Fruit fly (Drosophila melanogaster) whole organism, prepupa: ENCODE results near the gene Grip128.
A peak's percentile ranks its signal among the peaks of the same experiment; 100 is the strongest.

Experiments
- CG10669 ChIP-seq: fragments of 200-800 bp; sonication (Bioruptor generic); optimal IDR thresholded peaks from 3 replicates; lab custom pipeline; 2018; ENCODE audit warnings: missing biosample characterization, mild to moderate bottlenecking, missing genetic modification characterization, moderate library complexity
- CG11294 ChIP-seq: fragments of 200-800 bp; sonication (Bioruptor generic); IDR thresholded peaks from 2 replicates; pipeline ENCODE4 v1.3.6; 2022; ENCODE audit warnings: missing biosample characterization, missing genetic modification characterization
- CG15336 ChIP-seq: fragments of 200-800 bp; sonication (Bioruptor generic); IDR thresholded peaks from 2 replicates; pipeline ENCODE4 v1.3.6; 2022; ENCODE audit warnings: missing biosample characterization, missing genetic modification characterization
- CG1621 ChIP-seq: fragments of 200-800 bp; sonication (Bioruptor generic); optimal IDR thresholded peaks from 3 replicates; lab custom pipeline; 2018; ENCODE audit warnings: missing biosample characterization, mild to moderate bottlenecking, missing genetic modification characterization
- CG3032 ChIP-seq: fragments of 200-800 bp; optimal IDR thresholded peaks from 2 replicates; lab custom pipeline; 2019; ENCODE audit warnings: missing biosample characterization, mild to moderate bottlenecking, missing genetic modification characterization, moderate library complexity
- CG31627 ChIP-seq: fragments of 200-800 bp; sonication (Bioruptor generic); optimal IDR thresholded peaks from 3 replicates; lab custom pipeline; 2016; ENCODE audit warnings: missing biosample characterization, missing genetic modification characterization
- CG3919 ChIP-seq: fragments of 200-800 bp; sonication (Bioruptor generic); optimal IDR thresholded peaks from 3 replicates; lab custom pipeline; 2016; ENCODE audit warnings: missing biosample characterization, missing genetic modification characterization
- CG4318 ChIP-seq: fragments of 200-800 bp; sonication (Bioruptor generic); optimal IDR thresholded peaks from 3 replicates; lab custom pipeline; 2017; ENCODE audit warnings: missing biosample characterization, mild to moderate bottlenecking, missing genetic modification characterization
- CG6163 ChIP-seq: fragments of 200-800 bp; sonication (Bioruptor generic); IDR thresholded peaks from 3 replicates; pipeline ENCODE4 v1.3.6; 2022; ENCODE audit warnings: missing biosample characterization, missing genetic modification characterization
- CG6276 ChIP-seq: fragments of 200-800 bp; sonication (Bioruptor generic); optimal IDR thresholded peaks from 2 replicates; lab custom pipeline; 2017; ENCODE audit warnings: missing biosample characterization, mild to moderate bottlenecking, missing genetic modification characterization
- CG6808 ChIP-seq: fragments of 200-800 bp; sonication (Bioruptor generic); optimal IDR thresholded peaks from 3 replicates; lab custom pipeline; 2017; ENCODE audit warnings: missing biosample characterization, missing genetic modification characterization, mild to moderate bottlenecking, moderate library complexity, missing genetic modification reagents
- CG8319 ChIP-seq: fragments of 200-800 bp; sonication (Bioruptor generic); optimal IDR thresholded peaks from 3 replicates; lab custom pipeline; 2016; ENCODE audit warnings: missing biosample characterization, missing genetic modification characterization
- CG9139 ChIP-seq: fragments of 200-800 bp; sonication (Bioruptor generic); optimal IDR thresholded peaks from 3 replicates; lab custom pipeline; 2017; ENCODE audit warnings: missing biosample characterization, mild to moderate bottlenecking, missing genetic modification characterization
- Eip75B ChIP-seq: fragments of 200-800 bp; sonication (Bioruptor generic); optimal IDR thresholded peaks from 3 replicates; lab custom pipeline; 2016; ENCODE audit warnings: missing biosample characterization, missing genetic modification characterization
- Eip78C ChIP-seq: fragments of 200-800 bp; sonication (Bioruptor generic); peaks from one replicate; lab custom pipeline; 2016; ENCODE audit warnings: missing biosample characterization, missing genetic modification characterization
- Eip93F ChIP-seq: fragments of 200-800 bp; sonication (Bioruptor generic); optimal IDR thresholded peaks from 2 replicates; lab custom pipeline; 2016; ENCODE audit warnings: missing biosample characterization, mild to moderate bottlenecking, missing genetic modification characterization
- Ets21C ChIP-seq: fragments of 200-800 bp; sonication (Bioruptor generic); optimal IDR thresholded peaks from 3 replicates; lab custom pipeline; 2016; ENCODE audit warnings: missing biosample characterization, missing genetic modification characterization
- Hr38 ChIP-seq: sonication (Bioruptor generic); optimal IDR thresholded peaks from 2 replicates; lab custom pipeline; 2016; ENCODE audit warnings: missing biosample characterization, missing genetic modification characterization
- Hr4 ChIP-seq: fragments of 200-800 bp; sonication (Bioruptor generic); optimal IDR thresholded peaks from 3 replicates; lab custom pipeline; 2016; ENCODE audit warnings: missing biosample characterization, missing genetic modification characterization
- Lpt ChIP-seq: fragments of 200-800 bp; sonication (Bioruptor generic); optimal IDR thresholded peaks from 3 replicates; lab custom pipeline; 2016; ENCODE audit warnings: missing biosample characterization, missing genetic modification characterization
- Met ChIP-seq: fragments of 200-800 bp; sonication (Bioruptor generic); optimal IDR thresholded peaks from 3 replicates; lab custom pipeline; 2016; ENCODE audit warnings: missing biosample characterization, missing genetic modification characterization
- Sox102F ChIP-seq: fragments of 200-800 bp; sonication (Bioruptor generic); optimal IDR thresholded peaks from 2 replicates; lab custom pipeline; 2016; ENCODE audit warnings: missing biosample characterization, mild to moderate bottlenecking, missing genetic modification characterization
- Sox14 ChIP-seq: fragments of 200-800 bp; sonication (Bioruptor generic); optimal IDR thresholded peaks from 3 replicates; lab custom pipeline; 2016; ENCODE audit warnings: missing biosample characterization, missing genetic modification characterization
- Sox15 ChIP-seq: fragments of 200-800 bp; sonication (Bioruptor generic); optimal IDR thresholded peaks from 3 replicates; lab custom pipeline; 2016; ENCODE audit warnings: missing biosample characterization, missing genetic modification characterization
- cyc ChIP-seq: fragments of 200-800 bp; sonication (Bioruptor generic); optimal IDR thresholded peaks from 3 replicates; lab custom pipeline; 2016; ENCODE audit warnings: missing biosample characterization, missing genetic modification characterization
- dsx ChIP-seq: fragments of 200-800 bp; optimal IDR thresholded peaks from 3 replicates; lab custom pipeline; 2019; ENCODE audit warnings: missing biosample characterization, mild to moderate bottlenecking, missing genetic modification characterization, moderate library complexity; ENCODE audit not compliant: poor library complexity, severe bottlenecking
- fd59A ChIP-seq: fragments of 200-800 bp; sonication (Bioruptor generic); optimal IDR thresholded peaks from 2 replicates; lab custom pipeline; 2017; ENCODE audit warnings: missing biosample characterization, mild to moderate bottlenecking, missing genetic modification characterization, missing genetic modification reagents
- fd85E ChIP-seq: fragments of 200-800 bp; sonication (Bioruptor generic); optimal IDR thresholded peaks from 3 replicates; lab custom pipeline; 2016; ENCODE audit warnings: missing biosample characterization, missing genetic modification characterization
- fkh ChIP-seq: fragments of 200-800 bp; sonication (Bioruptor generic); optimal IDR thresholded peaks from 3 replicates; lab custom pipeline; 2017; ENCODE audit warnings: missing biosample characterization, mild to moderate bottlenecking, missing genetic modification characterization, moderate library complexity
- salr ChIP-seq, 2 experiments: fragments of 200-800 bp; sonication (Bioruptor generic); optimal IDR thresholded peaks; 3 replicates each; lab custom pipeline; 2016 to 2018; ENCODE audit warnings: missing biosample characterization in 2 of 2, missing genetic modification characterization in 2 of 2, mild to moderate bottlenecking in 1 of 2
- svp ChIP-seq: fragments of 200-800 bp; sonication (Bioruptor generic); peaks from one replicate; lab custom pipeline; 2016; ENCODE audit warnings: missing biosample characterization, missing genetic modification characterization

Grip128 gene

dm6 chrX:15448809-15449208 is 23.1 kb downstream of the Grip128 start (continued):
- TF ChIP-seq fd85E (GFP tag; lab: Kevin White, UChicago) (no peak), Sox15 (GFP tag; lab: Kevin White, UChicago) (peak; percentile 3), salr (GFP tag; optimal IDR thresholded peaks at IDR 0.05; lab: Kevin White, UChicago) (no peak), Eip78C (peak; percentile 30), svp (peak; percentile 50), fkh (GFP tag; lab: Kevin White, UChicago) (no peak), Eip93F (no peak), fd59A (no peak), dsx (no peak), cyc (GFP tag; lab: Kevin White, UChicago) (peak; percentile 2), CG31627 (no peak), Hr4 (GFP tag; lab: Kevin White, UChicago) (peak; percentile 19), Sox14 (GFP tag; lab: Kevin White, UChicago) (no peak), Ets21C (GFP tag; lab: Kevin White, UChicago) (no peak), CG3032 (no peak), Met (GFP tag; lab: Kevin White, UChicago) (no peak), Sox102F (no peak), CG6808 (no peak)

dm6 chrX:15448136-15448535 is 23.8 kb downstream of the Grip128 start:
- TF ChIP-seq CG15336 (GFP tag; lab: Robert Waterston, UW) (no peak), svp (peak; percentile 92), cyc (GFP tag; lab: Kevin White, UChicago) (no peak), CG10669 (GFP tag; lab: Kevin White, UChicago) (no peak), Lpt (GFP tag; lab: Kevin White, UChicago) (no peak)

- TF ChIP-seq Hr38 (GFP tag; lab: Kevin White, UChicago) (no peak), CG6276 (no peak), CG8319 (no peak), Sox14 (GFP tag; lab: Kevin White, UChicago) (no peak), CG15336 (GFP tag; lab: Robert Waterston, UW) (no peak), CG6808 (no peak), CG6163 (GFP tag; lab: Robert Waterston, UW) (no peak), CG1621 (no peak), Ets21C (GFP tag; lab: Kevin White, UChicago) (no peak), CG4318 (GFP tag; lab: Kevin White, UChicago) (no peak), Hr4 (GFP tag; lab: Kevin White, UChicago) (no peak), fd85E (GFP tag; lab: Kevin White, UChicago) (no peak), dsx (no peak), CG10669 (GFP tag; lab: Kevin White, UChicago) (no peak), CG9139 (GFP tag; lab: Kevin White, UChicago) (no peak)
These were observed 28.4 kb downstream of the Grip128 start for dm6 chrX:15443502-15443901.

dm6 chrX:15441245-15441644 is 30.7 kb downstream of the Grip128 start, which contains the start of gene Cngl:
Gene Cngl, minus strand, starts transcription at chrX:15441252.
- TF ChIP-seq CG3032 (no peak), Eip93F (no peak), CG11294 (GFP tag; lab: Robert Waterston, UW) (no peak), Eip75B (GFP tag; lab: Kevin White, UChicago) (no peak), CG3919 (GFP tag; lab: Kevin White, UChicago) (no peak)
